Fruit fly (Drosophila melanogaster) whole organism, embryonic: Measurements from ENCODE around the gene CG6398.

Source experiments
- CG10462 ChIP-seq: fragments of 200-800 bp; sonication (Bioruptor generic); optimal IDR thresholded peaks from 2 replicates; lab custom pipeline; 2016; ENCODE audit warnings: missing biosample characterization, missing genetic modification characterization
- CG10543 ChIP-seq: fragments of 200-800 bp; sonication (Bioruptor generic); optimal IDR thresholded peaks from 3 replicates; lab custom pipeline; 2017; ENCODE audit warnings: missing biosample characterization, mild to moderate bottlenecking, missing genetic modification characterization, moderate library complexity
- CG11247 ChIP-seq: fragments of 200-800 bp; sonication (Bioruptor generic); IDR thresholded peaks from 2 replicates; pipeline ENCODE4 v1.3.6; 2022; ENCODE audit warnings: missing biosample characterization, missing genetic modification characterization
- CG13123 ChIP-seq: fragments of 200-800 bp; sonication (Bioruptor generic); optimal IDR thresholded peaks from 2 replicates; lab custom pipeline; 2016; ENCODE audit warnings: missing biosample characterization, missing genetic modification characterization
- CG13296 ChIP-seq: fragments of 200-800 bp; sonication (Bioruptor generic); optimal IDR thresholded peaks from 3 replicates; lab custom pipeline; 2018; ENCODE audit warnings: missing biosample characterization, mild to moderate bottlenecking, missing genetic modification characterization
- CG14014 ChIP-seq: fragments of 200-800 bp; sonication (Bioruptor generic); IDR thresholded peaks from 2 replicates; pipeline ENCODE4 v1.3.6; 2022; ENCODE audit warnings: missing biosample characterization, missing genetic modification characterization
- CG15479 ChIP-seq: fragments of 200-800 bp; sonication (Bioruptor generic); optimal IDR thresholded peaks from 3 replicates; lab custom pipeline; 2019; ENCODE audit warnings: missing biosample characterization, mild to moderate bottlenecking, missing genetic modification characterization, moderate library complexity
- CG15696 ChIP-seq: fragments of 200-800 bp; sonication (Bioruptor generic); optimal IDR thresholded peaks from 2 replicates; lab custom pipeline; 2019; ENCODE audit warnings: missing biosample characterization, mild to moderate bottlenecking, missing genetic modification characterization, moderate library complexity
- CG1832 ChIP-seq: fragments of 200-800 bp; sonication (Bioruptor generic); optimal IDR thresholded peaks from 2 replicates; lab custom pipeline; 2017; ENCODE audit warnings: missing biosample characterization, mild to moderate bottlenecking, missing genetic modification characterization, inconsistent platforms
- CG2202 ChIP-seq: fragments of 200-800 bp; sonication (Bioruptor generic); optimal IDR thresholded peaks from 2 replicates; lab custom pipeline; 2018; ENCODE audit warnings: missing biosample characterization, mild to moderate bottlenecking, missing genetic modification characterization
- CG30431 ChIP-seq: fragments of 200-800 bp; sonication (Bioruptor generic); optimal IDR thresholded peaks from 2 replicates; lab custom pipeline; 2017; ENCODE audit warnings: missing biosample characterization, missing genetic modification characterization
- CG34376 ChIP-seq: fragments of 200-800 bp; sonication (Bioruptor generic); optimal IDR thresholded peaks from 2 replicates; lab custom pipeline; 2018; ENCODE audit warnings: missing biosample characterization, mild to moderate bottlenecking, missing genetic modification characterization
- CG3995 ChIP-seq: fragments of 200-800 bp; sonication (Bioruptor generic); optimal IDR thresholded peaks from 3 replicates; lab custom pipeline; 2016; ENCODE audit warnings: missing biosample characterization, missing genetic modification characterization
- CG4404 ChIP-seq: fragments of 200-800 bp; sonication (Bioruptor generic); IDR thresholded peaks from 2 replicates; pipeline ENCODE4 v1.3.6; 2022; ENCODE audit warnings: missing biosample characterization, missing genetic modification characterization
- CG4820 ChIP-seq: fragments of 200-800 bp; sonication (Bioruptor generic); optimal IDR thresholded peaks from 3 replicates; lab custom pipeline; 2016; ENCODE audit warnings: missing biosample characterization, missing genetic modification characterization
- CG6813 ChIP-seq: fragments of 200-800 bp; sonication (Bioruptor generic); optimal IDR thresholded peaks from 2 replicates; lab custom pipeline; 2017; ENCODE audit warnings: missing biosample characterization, missing genetic modification characterization, mild to moderate bottlenecking, moderate library complexity, missing genetic modification reagents
- CG7372 ChIP-seq: fragments of 200-800 bp; sonication (Bioruptor generic); IDR thresholded peaks from 2 replicates; pipeline ENCODE4 v1.3.6; 2022; ENCODE audit warnings: missing biosample characterization, missing genetic modification characterization
- CG8281 ChIP-seq: fragments of 200-800 bp; sonication (Bioruptor generic); optimal IDR thresholded peaks from 2 replicates; lab custom pipeline; 2018; ENCODE audit warnings: missing biosample characterization, mild to moderate bottlenecking, missing genetic modification characterization, moderate library complexity
- CG9609 ChIP-seq: fragments of 200-800 bp; sonication (Bioruptor generic); optimal IDR thresholded peaks from 3 replicates; lab custom pipeline; 2016; ENCODE audit warnings: missing biosample characterization, missing genetic modification characterization
- E2f2 ChIP-seq: fragments of 200-800 bp; sonication (Bioruptor generic); IDR thresholded peaks from 2 replicates; pipeline ENCODE4 v1.3.6; 2022; ENCODE audit warnings: missing biosample characterization, missing genetic modification characterization
- GATAe ChIP-seq: fragments of 200-800 bp; sonication (Bioruptor generic); conservative IDR thresholded peaks from 2 replicates; pipeline ENCODE4 v1.3.6; 2022; ENCODE audit warnings: missing biosample characterization, missing genetic modification characterization
- Hand ChIP-seq: fragments of 200-800 bp; sonication (Bioruptor generic); optimal IDR thresholded peaks from 2 replicates; lab custom pipeline; 2017; ENCODE audit warnings: mild to moderate bottlenecking, missing biosample characterization, missing genetic modification reagents, missing genetic modification characterization
- HmgZ ChIP-seq: fragments of 200-800 bp; sonication (Bioruptor generic); optimal IDR thresholded peaks from 2 replicates; lab custom pipeline; 2018; ENCODE audit warnings: missing biosample characterization, mild to moderate bottlenecking, missing genetic modification characterization
- Mrtf ChIP-seq: fragments of 200-800 bp; sonication (Bioruptor generic); IDR thresholded peaks from 3 replicates; pipeline ENCODE4 v1.3.6; 2022; ENCODE audit warnings: missing biosample characterization, missing genetic modification characterization
- PHDP ChIP-seq: fragments of 200-800 bp; sonication (Bioruptor generic); optimal IDR thresholded peaks from 3 replicates; lab custom pipeline; 2018; ENCODE audit warnings: missing biosample characterization, mild to moderate bottlenecking, missing genetic modification characterization, moderate library complexity
- Usf ChIP-seq: fragments of 200-800 bp; sonication (Bioruptor generic); optimal IDR thresholded peaks from 2 replicates; lab custom pipeline; 2017; ENCODE audit warnings: missing genotype, missing biosample characterization, missing genetic modification characterization
- bsh ChIP-seq, 2 experiments: fragments of 200-800 bp; sonication (Bioruptor generic); optimal IDR thresholded peaks; 2 replicates each; lab custom pipeline; 2017 to 2018; ENCODE audit warnings: mild to moderate bottlenecking in 2 of 2, missing biosample characterization in 2 of 2, missing genetic modification characterization in 2 of 2, moderate library complexity in 1 of 2
- cad ChIP-seq: fragments of >200 bp; optimal IDR thresholded peaks from 2 replicates; lab custom pipeline; 2017; ENCODE audit warnings: missing biosample characterization, missing genetic modification characterization
- cg ChIP-seq: fragments of 200-800 bp; sonication (Bioruptor generic); optimal IDR thresholded peaks from 3 replicates; lab custom pipeline; 2019; ENCODE audit warnings: missing biosample characterization, mild to moderate bottlenecking, missing genetic modification characterization, moderate library complexity
- exex ChIP-seq: fragments of 200-800 bp; sonication (Bioruptor generic); optimal IDR thresholded peaks from 4 replicates; lab custom pipeline; 2018; ENCODE audit warnings: missing biosample characterization, mild to moderate bottlenecking, missing genetic modification characterization, moderate library complexity
- ftz-f1 ChIP-seq: fragments of 200-800 bp; sonication (Bioruptor generic); optimal IDR thresholded peaks from 2 replicates; lab custom pipeline; 2016; ENCODE audit warnings: missing biosample characterization, missing genetic modification characterization
- grn ChIP-seq: fragments of 200-800 bp; sonication (Bioruptor generic); optimal IDR thresholded peaks from 3 replicates; lab custom pipeline; 2017; ENCODE audit warnings: missing biosample characterization, missing genetic modification characterization
- jing ChIP-seq: fragments of 200-800 bp; sonication (Bioruptor generic); optimal IDR thresholded peaks from 2 replicates; lab custom pipeline; 2018; ENCODE audit warnings: missing biosample characterization, mild to moderate bottlenecking, missing genetic modification characterization
- klu ChIP-seq: fragments of 200-800 bp; sonication (Bioruptor generic); IDR thresholded peaks from 2 replicates; pipeline ENCODE4 v1.3.6; 2022; ENCODE audit warnings: missing biosample characterization, missing genetic modification characterization
- mirr ChIP-seq: fragments of 200-800 bp; sonication (Bioruptor generic); optimal IDR thresholded peaks from 3 replicates; lab custom pipeline; 2018; ENCODE audit warnings: missing biosample characterization, mild to moderate bottlenecking, missing genetic modification characterization
- sens ChIP-seq: fragments of 200-800 bp; sonication (Bioruptor generic); peaks from one replicate; lab custom pipeline; 2016; ENCODE audit warnings: missing biosample characterization, missing genetic modification characterization
- sug ChIP-seq: fragments of 200-800 bp; optimal IDR thresholded peaks from 2 replicates; lab custom pipeline; 2019; ENCODE audit warnings: missing biosample characterization, mild to moderate bottlenecking, missing genetic modification characterization, moderate library complexity
- usp ChIP-seq: fragments of >200 bp; optimal IDR thresholded peaks from 2 replicates; lab custom pipeline; 2017; ENCODE audit warnings: missing biosample characterization, missing genetic modification characterization
- zfh1 ChIP-seq: fragments of 200-800 bp; sonication (Bioruptor generic); IDR thresholded peaks from 3 replicates; pipeline ENCODE4 v1.3.6; 2022; ENCODE audit warnings: missing biosample characterization, missing genetic modification characterization

CG6398 gene

dm6 chrX:17844623-17845022 lies 14.0 kb downstream of the CG6398 start, which contains the start of the genes CG8142 and Ucp4A (continued):
- TF ChIP-seq CG8281 (tag; lab: Kevin White, UChicago) (peak; percentile 66), CG7372 (GFP tag; lab: Robert Waterston, UW) (peak; percentile 96), Hand (GFP tag; lab: Kevin White, UChicago) (peak; percentile 41), CG1832 (GFP tag; lab: Kevin White, UChicago) (no peak), CG9609 (GFP tag; lab: Kevin White, UChicago) (peak; percentile 48), bsh (GFP tag; optimal IDR thresholded peaks at IDR 0.05; lab: Kevin White, UChicago) (peak; percentile 21 to 92), jing (GFP tag; lab: Kevin White, UChicago) (no peak), CG2202 (tag; lab: Kevin White, UChicago) (peak; percentile 60), CG10462 (GFP tag; lab: Kevin White, UChicago) (peak; percentile 86)

- peak; percentile 31 for TF ChIP-seq mirr (GFP tag; lab: Kevin White, UChicago)
- no peak for TF ChIP-seq Usf (GFP tag; lab: Kevin White, UChicago)
- peak; percentile 55 for TF ChIP-seq CG15479 (GFP tag; lab: Kevin White, UChicago)
- TF ChIP-seq CG10543 (GFP tag; lab: Kevin White, UChicago): peak; percentile 4
- TF ChIP-seq E2f2 (GFP tag; lab: Robert Waterston, UW): no peak
- no peak for TF ChIP-seq klu (GFP tag; lab: Robert Waterston, UW)
- no peak for TF ChIP-seq CG15696 (tag; lab: Kevin White, UChicago)
- TF ChIP-seq CG13296 (GFP tag; lab: Kevin White, UChicago): no peak
- peak; percentile 12 for TF ChIP-seq PHDP
- peak; percentile 29; the same call in 1 of the 2 replicates for TF ChIP-seq GATAe (GFP tag; lab: Robert Waterston, UW)
- TF ChIP-seq CG30431 (GFP tag; lab: Kevin White, UChicago): no peak
- peak; percentile 86 for TF ChIP-seq CG34376 (GFP tag; lab: Kevin White, UChicago)
- TF ChIP-seq cg (GFP tag; lab: Kevin White, UChicago): peak; percentile 19
- no peak for TF ChIP-seq CG13123 (GFP tag; lab: Kevin White, UChicago)
- peak; percentile 44 for TF ChIP-seq grn
- peak; percentile 28 for TF ChIP-seq CG6813 (GFP tag; lab: Kevin White, UChicago)
- TF ChIP-seq ftz-f1 (GFP tag; lab: Kevin White, UChicago): peak; percentile 37
- TF ChIP-seq CG4820: no peak
- no peak for TF ChIP-seq Mrtf (GFP tag; lab: Robert Waterston, UW)
- no peak for TF ChIP-seq CG11247 (GFP tag; lab: Robert Waterston, UW)
- TF ChIP-seq CG14014: no peak
- TF ChIP-seq HmgZ (tag; lab: Kevin White, UChicago): peak; percentile 17
- no peak for TF ChIP-seq zfh1 (GFP tag; lab: Robert Waterston, UW)
- TF ChIP-seq cad (GFP tag; lab: Kevin White, UChicago): no peak
- TF ChIP-seq CG4404: no peak
- TF ChIP-seq CG2202 (tag; lab: Kevin White, UChicago): no peak
- peak; percentile 1 for TF ChIP-seq CG3995 (GFP tag; lab: Kevin White, UChicago)
- peak; percentile 78 for TF ChIP-seq sug
- no peak for TF ChIP-seq usp (GFP tag; lab: Kevin White, UChicago)
- peak; percentile 16 for TF ChIP-seq sens (GFP tag; lab: Kevin White, UChicago)
- peak; percentile 60 for TF ChIP-seq exex
- TF ChIP-seq, all 482 proteins: peak for 15
Observed at dm6 chrX:17845820-17846379, 15.3 kb downstream of the CG6398 start.
